Worm (Caenorhabditis elegans) whole organism, L4 larva: ENCODE measurements around the gene vab-2.

Experiments used
- F26F4.8 ChIP-seq: fragments of 200-800 bp; sonication (Bioruptor generic); conservative IDR thresholded peaks from 2 replicates; pipeline ENCODE4 v1.3.6; 2022; ENCODE audit warnings: missing genetic modification characterization, missing compliant biosample characterization
- R02D3.7 ChIP-seq: fragments of 150-350 bp; sonication (generic microtip); optimal IDR thresholded peaks from 3 replicates; lab custom pipeline; 2014; ENCODE audit warnings: missing biosample characterization, missing genetic modification characterization
- T26A8.4 ChIP-seq: fragments of 200-800 bp; sonication (Bioruptor generic); IDR thresholded peaks from 2 replicates; pipeline ENCODE4 v1.3.6; 2022; ENCODE audit warnings: missing genetic modification characterization, missing compliant biosample characterization
- ZK337.2 ChIP-seq: fragments of 200-800 bp; sonication (Bioruptor generic); IDR thresholded peaks from 2 replicates; pipeline ENCODE4 v1.3.6; 2022; ENCODE audit warnings: missing genetic modification reagents, missing genetic modification characterization, missing compliant biosample characterization
- arid-1 ChIP-seq: fragments of 200-800 bp; sonication (Bioruptor generic); conservative IDR thresholded peaks from 2 replicates; pipeline ENCODE4 v1.3.6; 2022; ENCODE audit warnings: missing genetic modification reagents, missing genetic modification characterization, missing compliant biosample characterization
- attf-4 ChIP-seq: sonication (generic microtip); optimal IDR thresholded peaks from 3 replicates; lab custom pipeline; 2017; ENCODE audit warnings: missing biosample characterization, missing genetic modification characterization
- ceh-20 ChIP-seq: fragments of 200-800 bp; sonication (Bioruptor generic); IDR thresholded peaks from 2 replicates; pipeline ENCODE4 v1.3.6; 2022; ENCODE audit warnings: missing genetic modification reagents, missing genetic modification characterization, missing compliant biosample characterization
- ceh-32 ChIP-seq: sonication (generic microtip); optimal IDR thresholded peaks from 2 replicates; lab custom pipeline; 2016; ENCODE audit warnings: mild to moderate bottlenecking, missing genetic modification characterization, missing compliant biosample characterization; ENCODE audit not compliant: poor library complexity
- ceh-82 ChIP-seq: sonication (generic microtip); optimal IDR thresholded peaks from 2 replicates; lab custom pipeline; 2017; ENCODE audit warnings: missing biosample characterization, missing genetic modification characterization
- ctbp-1 ChIP-seq: fragments of 200-800 bp; sonication (Bioruptor generic); IDR thresholded peaks from 2 replicates; pipeline ENCODE4 v1.3.6; 2022; ENCODE audit warnings: missing genetic modification reagents, missing genetic modification characterization, missing compliant biosample characterization
- daf-12 ChIP-seq: fragments of 150-350 bp; optimal IDR thresholded peaks from 2 replicates; lab custom pipeline; 2014; ENCODE audit warnings: missing biosample characterization, missing genetic modification reagents, missing genetic modification characterization
- daf-19 ChIP-seq: fragments of 200-800 bp; sonication (Bioruptor generic); conservative IDR thresholded peaks from 2 replicates; pipeline ENCODE4 v1.3.6; 2022; ENCODE audit warnings: missing genetic modification characterization, missing compliant biosample characterization
- dmd-6 ChIP-seq: fragments of 200-800 bp; sonication (Bioruptor generic); IDR thresholded peaks from 2 replicates; pipeline ENCODE4 v1.3.6; 2022; ENCODE audit warnings: missing genetic modification reagents, missing genetic modification characterization, missing compliant biosample characterization
- dmd-8 ChIP-seq: fragments of 200-800 bp; sonication (Bioruptor generic); IDR thresholded peaks from 2 replicates; pipeline ENCODE4 v1.3.6; 2022; ENCODE audit warnings: missing genetic modification characterization, missing compliant biosample characterization
- dpl-1 ChIP-seq: fragments of 150-350 bp; optimal IDR thresholded peaks from 2 replicates; lab custom pipeline; 2014; ENCODE audit warnings: missing biosample characterization, missing genetic modification reagents, missing genetic modification characterization
- egl-27 ChIP-seq: sonication (generic microtip); optimal IDR thresholded peaks from 3 replicates; lab custom pipeline; 2017; ENCODE audit warnings: missing biosample characterization, missing genetic modification reagents, missing genetic modification characterization
- egl-43 ChIP-seq: fragments of 200-800 bp; sonication (Bioruptor generic); IDR thresholded peaks from 2 replicates; pipeline ENCODE4 v1.3.6; 2022; ENCODE audit warnings: missing genetic modification reagents, missing genetic modification characterization, missing compliant biosample characterization
- fos-1 ChIP-seq: fragments of 150-350 bp; optimal IDR thresholded peaks from 2 replicates; lab custom pipeline; 2014; ENCODE audit warnings: missing biosample characterization, missing genetic modification characterization
- hif-1 ChIP-seq, 2 experiments: sonication (generic microtip); optimal IDR thresholded peaks; 2 replicates each; lab custom pipeline; 2016 to 2017; ENCODE audit warnings: missing compliant biosample characterization in 2 of 2, missing genetic modification characterization in 2 of 2, missing genetic modification reagents in 2 of 2, missing genotype in 2 of 2, mild to moderate bottlenecking in 1 of 2
- hlh-11 ChIP-seq: fragments of 200-800 bp; sonication (Bioruptor generic); optimal IDR thresholded peaks from 2 replicates; lab custom pipeline; 2018; ENCODE audit warnings: mild to moderate bottlenecking, missing genetic modification characterization, missing compliant biosample characterization
- jun-1 ChIP-seq: fragments of 150-350 bp; optimal IDR thresholded peaks from 2 replicates; lab custom pipeline; 2014; ENCODE audit warnings: missing biosample characterization, missing genetic modification reagents, missing genetic modification characterization
- lin-38 ChIP-seq: fragments of 200-800 bp; sonication (Bioruptor generic); IDR thresholded peaks from 2 replicates; pipeline ENCODE4 v1.3.6; 2022; ENCODE audit warnings: missing genetic modification reagents, missing genetic modification characterization, missing compliant biosample characterization
- lin-39 ChIP-seq: fragments of 150-350 bp; optimal IDR thresholded peaks from 2 replicates; lab custom pipeline; 2014; ENCODE audit warnings: missing biosample characterization, missing genetic modification reagents, missing genetic modification characterization
- madf-9 ChIP-seq: fragments of 200-800 bp; sonication (Bioruptor generic); conservative IDR thresholded peaks from 2 replicates; pipeline ENCODE4 v1.3.6; 2022; ENCODE audit warnings: missing genetic modification reagents, missing genetic modification characterization, missing compliant biosample characterization
- mdt-29 ChIP-seq: fragments of 200-800 bp; sonication (Bioruptor generic); IDR thresholded peaks from 2 replicates; pipeline ENCODE4 v1.3.6; 2022; ENCODE audit warnings: missing genetic modification reagents, missing genetic modification characterization, missing compliant biosample characterization
- mep-1 ChIP-seq: fragments of 150-350 bp; sonication (generic microtip); optimal IDR thresholded peaks from 3 replicates; lab custom pipeline; 2014; ENCODE audit warnings: missing biosample characterization, missing genetic modification characterization
- mxl-3 ChIP-seq: fragments of 200-800 bp; sonication (Bioruptor generic); optimal IDR thresholded peaks from 2 replicates; lab custom pipeline; 2018; ENCODE audit warnings: mild to moderate bottlenecking, missing genetic modification characterization, missing compliant biosample characterization
- nhr-237 ChIP-seq: sonication (generic microtip); optimal IDR thresholded peaks from 2 replicates; lab custom pipeline; 2017; ENCODE audit warnings: missing biosample characterization, missing genetic modification characterization
- nhr-28 ChIP-seq: fragments of 150-350 bp; optimal IDR thresholded peaks from 2 replicates; lab custom pipeline; 2014; ENCODE audit warnings: missing biosample characterization, missing genetic modification characterization
- nhr-6 ChIP-seq: fragments of 150-350 bp; optimal IDR thresholded peaks from 2 replicates; lab custom pipeline; 2014; ENCODE audit warnings: missing biosample characterization, missing genetic modification characterization
- nhr-76 ChIP-seq: fragments of 150-350 bp; optimal IDR thresholded peaks from 2 replicates; lab custom pipeline; 2014; ENCODE audit warnings: missing biosample characterization, missing genetic modification characterization
- php-3 ChIP-seq: fragments of 200-800 bp; sonication (Bioruptor generic); IDR thresholded peaks from 2 replicates; pipeline ENCODE4 v1.3.6; 2022; ENCODE audit warnings: missing genetic modification reagents, missing genetic modification characterization, missing compliant biosample characterization
- set-16 ChIP-seq: fragments of 200-800 bp; sonication (Bioruptor generic); IDR thresholded peaks from 2 replicates; pipeline ENCODE4 v1.3.6; 2022; ENCODE audit warnings: missing genetic modification reagents, missing genetic modification characterization, missing compliant biosample characterization
- spr-3 ChIP-seq: fragments of 200-800 bp; sonication (Bioruptor generic); optimal IDR thresholded peaks from 2 replicates; lab custom pipeline; 2018; ENCODE audit warnings: mild to moderate bottlenecking, missing genetic modification characterization, missing compliant biosample characterization
- tag-97 ChIP-seq: fragments of 200-800 bp; sonication (Bioruptor generic); IDR thresholded peaks from 2 replicates; pipeline ENCODE4 v1.3.6; 2022; ENCODE audit warnings: missing genetic modification characterization, missing compliant biosample characterization
- unc-130 ChIP-seq: sonication (generic microtip); optimal IDR thresholded peaks from 2 replicates; lab custom pipeline; 2016; ENCODE audit warnings: missing genetic modification reagents, missing genetic modification characterization, missing compliant biosample characterization
- unc-62 ChIP-seq, 3 experiments: fragments of 150-350 bp in 1 of 3; sonication (generic microtip); optimal IDR thresholded peaks in 2 of 3; peaks in 1 of 3; 1 replicate in 1 of 3; 2 replicates in 2 of 3; lab custom pipeline; 2014 to 2017; ENCODE audit warnings: missing biosample characterization in 3 of 3, missing genetic modification characterization in 3 of 3, missing genetic modification reagents in 3 of 3, missing genotype in 1 of 3
- vab-7 ChIP-seq: fragments of 200-800 bp; sonication (Bioruptor generic); IDR thresholded peaks from 2 replicates; pipeline ENCODE4 v1.3.6; 2022; ENCODE audit warnings: missing genetic modification reagents, missing genetic modification characterization, missing compliant biosample characterization
- zfp-2 ChIP-seq: sonication (generic microtip); optimal IDR thresholded peaks from 2 replicates; lab custom pipeline; 2016; ENCODE audit warnings: mild to moderate bottlenecking, missing genetic modification characterization, missing compliant biosample characterization
- ztf-11 ChIP-seq: fragments of 150-350 bp; optimal IDR thresholded peaks from 2 replicates; lab custom pipeline; 2014; ENCODE audit warnings: missing biosample characterization, missing genetic modification characterization
- ztf-7 ChIP-seq: fragments of 150-350 bp; optimal IDR thresholded peaks from 2 replicates; lab custom pipeline; 2014; ENCODE audit warnings: missing biosample characterization, missing genetic modification characterization

vab-2 gene

ce11 chrIV:3803252-3803651 lies 36.6 kb upstream of the vab-2 start, which contains the start of the genes algn-14 and M02B7.2 (continued):
- no peak for TF ChIP-seq ceh-82 (tag; lab: Kevin White, UChicago)
- TF ChIP-seq mdt-29 (GFP tag; lab: Robert Waterston, UW) = no peak
- peak; percentile 49 for TF ChIP-seq lin-38 (GFP tag; lab: Robert Waterston, UW)
- peak; percentile 42 for TF ChIP-seq ztf-7 (tag; lab: Kevin White, UChicago)
- TF ChIP-seq nhr-28 (tag; lab: Kevin White, UChicago) = peak; percentile 5
- TF ChIP-seq mep-1 (tag; lab: Kevin White, UChicago) = peak; percentile 55
- TF ChIP-seq daf-12 (tag; lab: Kevin White, UChicago) = no peak
- peak; percentile 7 for TF ChIP-seq hlh-11 (tag; lab: Kevin White, UChicago)
- TF ChIP-seq nhr-6 = peak; percentile 34
- no peak for TF ChIP-seq nhr-237
- TF ChIP-seq dpl-1 (GFP tag; lab: Kevin White, UChicago) = peak; percentile 69
- TF ChIP-seq php-3 (GFP tag; lab: Robert Waterston, UW) = no peak
- no peak for TF ChIP-seq fos-1
- peak; percentile 81 for TF ChIP-seq R02D3.7 (tag; lab: Kevin White, UChicago)
- TF ChIP-seq unc-62 (GFP tag; optimal IDR thresholded peaks at IDR 0.05 in 1 of 2; lab: Kevin White, UChicago) = peak in 1 of 2 experiments; percentile 68
- TF ChIP-seq unc-62 (tag; optimal IDR thresholded peaks at IDR 0.05; lab: Kevin White, UChicago) = no peak
- TF ChIP-seq tag-97 (GFP tag; lab: Robert Waterston, UW) = no peak
- no peak for TF ChIP-seq lin-39 (tag; lab: Kevin White, UChicago)
- peak; percentile 47; the same call in 1 of the 2 replicates for TF ChIP-seq dmd-6 (GFP tag; lab: Robert Waterston, UW)
- TF ChIP-seq hif-1 (tag; optimal IDR thresholded peaks at IDR 0.05; lab: Kevin White, UChicago) = peak in 1 of 2 experiments; percentile 81
- peak; percentile 83; the same call in 1 of the 2 replicates for TF ChIP-seq ZK337.2 (GFP tag; lab: Robert Waterston, UW)
- no peak for TF ChIP-seq attf-4 (tag; lab: Kevin White, UChicago)
- TF ChIP-seq ztf-11 = no peak

- no peak for TF ChIP-seq F26F4.8 (GFP tag; lab: Robert Waterston, UW)
- no peak for TF ChIP-seq T26A8.4 (GFP tag; lab: Robert Waterston, UW)
- TF ChIP-seq madf-9 = no peak
- TF ChIP-seq spr-3 (GFP tag; lab: Kevin White, UChicago) = no peak
- TF ChIP-seq egl-43 = no peak
- no peak for TF ChIP-seq jun-1
- TF ChIP-seq ceh-32 (tag; lab: Kevin White, UChicago) = no peak
- no peak for TF ChIP-seq set-16 (GFP tag; lab: Robert Waterston, UW)
- no peak for TF ChIP-seq fos-1
- TF ChIP-seq daf-19 (GFP tag; lab: Robert Waterston, UW) = no peak
- no peak for TF ChIP-seq dmd-8 (GFP tag; lab: Robert Waterston, UW)
- TF ChIP-seq unc-130 = no peak
- TF ChIP-seq arid-1 (GFP tag; lab: Robert Waterston, UW) = no peak
- no peak for TF ChIP-seq mxl-3
- TF ChIP-seq zfp-2 = no peak
- no peak for TF ChIP-seq egl-27 (tag; lab: Kevin White, UChicago)
- no peak for TF ChIP-seq ctbp-1 (GFP tag; lab: Robert Waterston, UW)
- no peak for TF ChIP-seq vab-7
- no peak for TF ChIP-seq ceh-20 (GFP tag; lab: Robert Waterston, UW)
- no peak for TF ChIP-seq nhr-76 (tag; lab: Kevin White, UChicago)
These were observed 34.3 kb upstream of the vab-2 start, which contains the start of gene osm-3 for ce11 chrIV:3800952-3801351. Gene osm-3, minus strand, starts transcription at chrIV:3801052.
